Worm (Caenorhabditis elegans) whole organism, young adult: ENCODE measurements around the gene gbb-2.
A peak's percentile ranks its signal among the peaks of the same experiment; 100 is the strongest.

Experiments used
- B0336.3 ChIP-seq: fragments of 200-800 bp; sonication (Bioruptor generic); IDR thresholded peaks from 2 replicates; pipeline ENCODE4 v1.3.6; 2022; ENCODE audit warnings: missing genetic modification characterization, missing compliant biosample characterization
- D2030.7 ChIP-seq: fragments of 200-800 bp; sonication (Bioruptor generic); IDR thresholded peaks from 2 replicates; pipeline ENCODE4 v1.3.6; 2022; ENCODE audit warnings: missing genetic modification reagents, missing genetic modification characterization, missing compliant biosample characterization
- F22D6.2 ChIP-seq: sonication (generic microtip); optimal IDR thresholded peaks from 2 replicates; lab custom pipeline; 2016; ENCODE audit warnings: mild to moderate bottlenecking, missing genetic modification characterization, missing compliant biosample characterization
- F33H1.4 ChIP-seq: fragments of 200-800 bp; sonication (Bioruptor generic); IDR thresholded peaks from 2 replicates; pipeline ENCODE4 v1.3.6; 2022; ENCODE audit warnings: missing genetic modification reagents, missing genetic modification characterization, missing compliant biosample characterization
- F49E8.2 ChIP-seq: sonication (generic microtip); optimal IDR thresholded peaks from 3 replicates; lab custom pipeline; 2017; ENCODE audit warnings: missing genetic modification characterization, mild to moderate bottlenecking, missing compliant biosample characterization, antibody characterized with exemption, moderate library complexity; ENCODE audit not compliant: insufficient read depth
- F55B11.4 ChIP-seq: sonication (generic microtip); optimal IDR thresholded peaks from 2 replicates; lab custom pipeline; 2016; ENCODE audit warnings: missing compliant biosample characterization, missing genetic modification characterization, borderline replicate concordance; ENCODE audit not compliant: insufficient read depth
- T07F8.4 ChIP-seq: sonication (generic microtip); optimal IDR thresholded peaks from 2 replicates; lab custom pipeline; 2016; ENCODE audit warnings: mild to moderate bottlenecking, missing genetic modification characterization, moderate library complexity, missing compliant biosample characterization
- Y56A3A.18 ChIP-seq: fragments of 200-800 bp; sonication (Bioruptor generic); IDR thresholded peaks from 2 replicates; pipeline ENCODE4 v1.3.6; 2022; ENCODE audit warnings: missing genetic modification reagents, missing genetic modification characterization, missing compliant biosample characterization
- atf-7 ChIP-seq: sonication (generic microtip); optimal IDR thresholded peaks from 2 replicates; lab custom pipeline; 2017; ENCODE audit warnings: mild to moderate bottlenecking, missing genetic modification characterization, missing compliant biosample characterization
- bed-1 ChIP-seq: fragments of 200-800 bp; sonication (Bioruptor generic); IDR thresholded peaks from 2 replicates; pipeline ENCODE4 v1.3.6; 2022; ENCODE audit warnings: missing genetic modification reagents, missing genetic modification characterization, missing compliant biosample characterization
- bed-2 ChIP-seq: fragments of 200-800 bp; sonication (Bioruptor generic); IDR thresholded peaks from 2 replicates; pipeline ENCODE4 v1.3.6; 2022; ENCODE audit warnings: missing genetic modification reagents, missing genetic modification characterization, missing compliant biosample characterization
- ceh-27 ChIP-seq: fragments of 200-800 bp; sonication (Bioruptor generic); optimal IDR thresholded peaks from 2 replicates; lab custom pipeline; 2018; ENCODE audit warnings: mild to moderate bottlenecking, missing genetic modification characterization, moderate library complexity, missing compliant biosample characterization
- dox-1 ChIP-seq: fragments of 200-800 bp; sonication (Bioruptor generic); IDR thresholded peaks from 2 replicates; pipeline ENCODE4 v1.3.6; 2022; ENCODE audit warnings: missing genetic modification reagents, missing genetic modification characterization, missing compliant biosample characterization
- gei-17 ChIP-seq: fragments of 200-800 bp; sonication (Bioruptor generic); optimal IDR thresholded peaks from 2 replicates; lab custom pipeline; 2018; ENCODE audit warnings: mild to moderate bottlenecking, missing genetic modification characterization, missing compliant biosample characterization
- him-1 ChIP-seq: sonication (generic microtip); optimal IDR thresholded peaks from 2 replicates; lab custom pipeline; 2016; ENCODE audit warnings: missing genotype, missing genetic modification reagents, missing genetic modification characterization, missing compliant biosample characterization
- hlh-12 ChIP-seq: sonication (generic microtip); optimal IDR thresholded peaks from 2 replicates; lab custom pipeline; 2016; ENCODE audit warnings: missing genetic modification characterization, missing compliant biosample characterization
- hsf-1 ChIP-seq: fragments of 200-800 bp; sonication (Bioruptor generic); IDR thresholded peaks from 2 replicates; pipeline ENCODE4 v1.3.6; 2022; ENCODE audit warnings: missing genetic modification reagents, missing genetic modification characterization, missing compliant biosample characterization
- lag-1 ChIP-seq: fragments of 200-800 bp; sonication (Bioruptor generic); IDR thresholded peaks from 2 replicates; pipeline ENCODE4 v1.3.6; 2022; ENCODE audit warnings: missing genetic modification reagents, missing genetic modification characterization, missing compliant biosample characterization
- lin-26 ChIP-seq: fragments of 200-800 bp; sonication (Bioruptor generic); IDR thresholded peaks from 2 replicates; pipeline ENCODE4 v1.3.6; 2022; ENCODE audit warnings: missing genetic modification reagents, missing genetic modification characterization, missing compliant biosample characterization
- lin-35 ChIP-seq, 3 experiments: fragments of 150-350 bp in 2 of 3; sonication (generic microtip) in 1 of 3; optimal IDR thresholded peaks; 2 replicates each; lab custom pipeline; 2014 to 2018; ENCODE audit warnings: missing biosample characterization in 3 of 3, missing genetic modification characterization in 3 of 3, missing genetic modification reagents in 3 of 3
- madf-3 ChIP-seq: fragments of 200-800 bp; sonication (Bioruptor generic); IDR thresholded peaks from 2 replicates; pipeline ENCODE4 v1.3.6; 2022; ENCODE audit warnings: missing genetic modification reagents, missing genetic modification characterization, missing compliant biosample characterization
- madf-6 ChIP-seq: fragments of 200-800 bp; sonication (Bioruptor generic); IDR thresholded peaks from 2 replicates; pipeline ENCODE4 v1.3.6; 2022; ENCODE audit warnings: missing genetic modification reagents, missing genetic modification characterization, missing compliant biosample characterization
- mcd-1 ChIP-seq: fragments of 200-800 bp; sonication (Bioruptor generic); IDR thresholded peaks from 2 replicates; pipeline ENCODE4 v1.3.6; 2022; ENCODE audit warnings: missing genetic modification reagents, missing genetic modification characterization, missing compliant biosample characterization
- mes-4 ChIP-seq: sonication (generic microtip); optimal IDR thresholded peaks from 2 replicates; lab custom pipeline; 2016; ENCODE audit warnings: missing genotype, missing genetic modification characterization, missing compliant biosample characterization
- nfya-1 ChIP-seq: sonication (generic microtip); optimal IDR thresholded peaks from 2 replicates; lab custom pipeline; 2017; ENCODE audit warnings: antibody characterized with exemption, missing compliant biosample characterization, missing genetic modification characterization, borderline replicate concordance; ENCODE audit not compliant: insufficient read depth
- nfya-2 ChIP-seq: fragments of 200-800 bp; sonication (Bioruptor generic); IDR thresholded peaks from 2 replicates; pipeline ENCODE4 v1.3.6; 2022; ENCODE audit warnings: missing genetic modification reagents, missing genetic modification characterization, missing compliant biosample characterization
- nhr-120 ChIP-seq: fragments of 200-800 bp; sonication (Bioruptor generic); IDR thresholded peaks from 2 replicates; pipeline ENCODE4 v1.3.6; 2022; ENCODE audit warnings: missing genetic modification characterization, missing compliant biosample characterization
- nhr-90 ChIP-seq: sonication (generic microtip); optimal IDR thresholded peaks from 2 replicates; lab custom pipeline; 2016; ENCODE audit warnings: missing genotype, mild to moderate bottlenecking, missing genetic modification characterization, missing compliant biosample characterization
- pbrm-1 ChIP-seq: fragments of 200-800 bp; sonication (Bioruptor generic); IDR thresholded peaks from 2 replicates; pipeline ENCODE4 v1.3.6; 2022; ENCODE audit warnings: missing genetic modification reagents, missing genetic modification characterization, missing compliant biosample characterization
- pha-4 ChIP-seq: fragments of 150-350 bp; sonication (generic microtip); optimal IDR thresholded peaks from 2 replicates; lab custom pipeline; 2014; ENCODE audit warnings: missing biosample characterization, missing genetic modification reagents, missing genetic modification characterization
- rcor-1 ChIP-seq: fragments of 200-800 bp; sonication (Bioruptor generic); IDR thresholded peaks from 2 replicates; pipeline ENCODE4 v1.3.6; 2022; ENCODE audit warnings: missing genetic modification reagents, missing genetic modification characterization, missing compliant biosample characterization
- repo-1 ChIP-seq: sonication (generic microtip); optimal IDR thresholded peaks from 2 replicates; lab custom pipeline; 2017; ENCODE audit warnings: mild to moderate bottlenecking, missing genetic modification characterization, missing compliant biosample characterization
- sdz-38 ChIP-seq: sonication (generic microtip); optimal IDR thresholded peaks from 2 replicates; lab custom pipeline; 2016; ENCODE audit warnings: missing genotype, missing genetic modification characterization, missing compliant biosample characterization
- snpc-1.1 ChIP-seq: sonication (generic microtip); optimal IDR thresholded peaks from 2 replicates; lab custom pipeline; 2017; ENCODE audit warnings: missing genetic modification characterization, mild to moderate bottlenecking, missing compliant biosample characterization, antibody characterized with exemption, moderate library complexity, missing genotype, missing genetic modification reagents; ENCODE audit not compliant: insufficient read depth
- snpc-1.3 ChIP-seq: sonication (generic microtip); optimal IDR thresholded peaks from 2 replicates; lab custom pipeline; 2017; ENCODE audit warnings: missing genetic modification characterization, mild to moderate bottlenecking, missing compliant biosample characterization, antibody characterized with exemption, moderate library complexity, missing genotype, missing genetic modification reagents; ENCODE audit not compliant: insufficient read depth
- somi-1 ChIP-seq: fragments of 200-800 bp; sonication (Bioruptor generic); optimal IDR thresholded peaks from 2 replicates; lab custom pipeline; 2018; ENCODE audit warnings: mild to moderate bottlenecking, missing genetic modification characterization, missing compliant biosample characterization
- tbp1 ChIP-seq: fragments of 200-800 bp; sonication (Bioruptor generic); optimal IDR thresholded peaks from 2 replicates; lab custom pipeline; 2018; ENCODE audit warnings: mild to moderate bottlenecking, missing genetic modification characterization, missing compliant biosample characterization
- xnd-1 ChIP-seq: sonication (generic microtip); optimal IDR thresholded peaks from 2 replicates; lab custom pipeline; 2016; ENCODE audit warnings: missing genotype, missing genetic modification reagents, missing genetic modification characterization, missing compliant biosample characterization
- ztf-18 ChIP-seq: sonication (generic microtip); optimal IDR thresholded peaks from 2 replicates; lab custom pipeline; 2016; ENCODE audit warnings: missing genotype, mild to moderate bottlenecking, missing genetic modification characterization, missing compliant biosample characterization
- ztf-25 ChIP-seq: fragments of 200-800 bp; sonication (Bioruptor generic); IDR thresholded peaks from 2 replicates; pipeline ENCODE4 v1.3.6; 2022; ENCODE audit warnings: missing genetic modification reagents, missing genetic modification characterization, missing compliant biosample characterization
- ztf-26 ChIP-seq: sonication (generic microtip); optimal IDR thresholded peaks from 2 replicates; lab custom pipeline; 2017; ENCODE audit warnings: missing genetic modification characterization, missing compliant biosample characterization

gbb-2 gene

ce11 chrIV:4538672-4539071 is 32.1 kb upstream of the gbb-2 start (continued):
- TF ChIP-seq tbp1 (GFP tag; lab: Kevin White, UChicago): peak; percentile 82
- TF ChIP-seq nfya-1 (tag; lab: Kevin White, UChicago): no peak
- peak; percentile 33; the same call in 1 of the 2 replicates for TF ChIP-seq Y56A3A.18 (GFP tag; lab: Robert Waterston, UW)
- no peak for TF ChIP-seq bed-2 (GFP tag; lab: Robert Waterston, UW)
- no peak for TF ChIP-seq pha-4 (tag; lab: Kevin White, UChicago)
- no peak for TF ChIP-seq F55B11.4
- no peak for TF ChIP-seq ztf-25
- no peak for TF ChIP-seq B0336.3 (GFP tag; lab: Robert Waterston, UW)
- no peak for TF ChIP-seq sdz-38 (tag; lab: Kevin White, UChicago)
- TF ChIP-seq lin-26 (GFP tag; lab: Robert Waterston, UW): peak; percentile 70; the same call in 1 of the 2 replicates
- no peak for TF ChIP-seq F22D6.2 (tag; lab: Kevin White, UChicago)
- peak; percentile 58 for TF ChIP-seq ztf-18
- TF ChIP-seq him-1: peak; percentile 54
- TF ChIP-seq lag-1: no peak
- TF ChIP-seq xnd-1 (tag; lab: Kevin White, UChicago): no peak
- no peak for TF ChIP-seq snpc-1.3 (tag; lab: Kevin White, UChicago)
- peak; percentile 36; the same call in 1 of the 2 replicates for TF ChIP-seq mcd-1 (GFP tag; lab: Robert Waterston, UW)
- no peak for TF ChIP-seq F49E8.2 (tag; lab: Kevin White, UChicago)
- no peak for TF ChIP-seq atf-7 (tag; lab: Kevin White, UChicago)
- TF ChIP-seq lin-35 (GFP tag; optimal IDR thresholded peaks at IDR 0.05; lab: Kevin White, UChicago): no peak
- no peak for TF ChIP-seq nhr-90 (tag; lab: Kevin White, UChicago)
- TF ChIP-seq somi-1 (GFP tag; lab: Kevin White, UChicago): no peak
- TF ChIP-seq ztf-26 (tag; lab: Kevin White, UChicago): no peak
- TF ChIP-seq nfya-2 (GFP tag; lab: Robert Waterston, UW): no peak
- peak; percentile 91 for TF ChIP-seq snpc-1.1 (tag; lab: Kevin White, UChicago)
- 0 out of 2 replicates have a peak, but pooled peaks have one; percentile 35 for TF ChIP-seq dox-1 (GFP tag; lab: Robert Waterston, UW)
- TF ChIP-seq madf-6 (GFP tag; lab: Robert Waterston, UW): peak; percentile 48
- TF ChIP-seq bed-1 (GFP tag; lab: Robert Waterston, UW): no peak
- no peak for TF ChIP-seq mes-4 (tag; lab: Kevin White, UChicago)
- peak; percentile 18; the same call in 1 of the 2 replicates for TF ChIP-seq F33H1.4
- TF ChIP-seq rcor-1: 0 out of 2 replicates have a peak, but pooled peaks have one; percentile 36
- no peak for TF ChIP-seq hsf-1
- no peak for TF ChIP-seq T07F8.4 (tag; lab: Kevin White, UChicago)
- no peak for TF ChIP-seq pbrm-1 (GFP tag; lab: Robert Waterston, UW)
- TF ChIP-seq repo-1 (tag; lab: Kevin White, UChicago): no peak
- TF ChIP-seq gei-17 (GFP tag; lab: Kevin White, UChicago): no peak
- TF ChIP-seq hlh-12 (tag; lab: Kevin White, UChicago): no peak
- TF ChIP-seq ceh-27 (GFP tag; lab: Kevin White, UChicago): no peak
- TF ChIP-seq D2030.7 (GFP tag; lab: Robert Waterston, UW): peak; percentile 50; the same call in 1 of the 2 replicates
- TF ChIP-seq nhr-120: no peak
- TF ChIP-seq madf-3 (GFP tag; lab: Robert Waterston, UW): no peak
